Worm (Caenorhabditis elegans): ENCODE measurements around the gene tpa-1.

DNA sequence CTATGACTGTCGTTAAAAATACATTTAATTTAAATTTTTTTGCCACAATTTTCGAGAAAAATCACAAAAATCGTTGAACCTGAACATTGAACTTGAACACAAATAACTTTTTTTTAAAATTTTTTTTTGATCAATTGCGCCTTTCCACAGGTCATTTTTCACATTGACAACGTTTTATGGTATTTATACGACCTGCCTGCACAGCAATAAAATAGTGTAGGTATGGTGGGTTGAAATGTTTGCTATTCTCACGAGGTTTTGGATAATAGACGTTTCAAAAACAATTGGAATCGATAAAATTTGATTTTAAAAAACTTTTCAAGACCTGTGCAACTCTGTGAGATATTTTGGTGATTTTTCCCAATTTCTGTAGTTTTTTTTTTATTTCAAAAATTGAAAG is 13.6 kb upstream of the tpa-1 start:
- TF ChIP-seq fkh-10 (GFP tag; optimal IDR thresholded peaks at IDR 0.05) (no peak), ces-1 (GFP tag; optimal IDR thresholded peaks at IDR 0.05) (no peak), zip-4 (GFP tag; optimal IDR thresholded peaks at IDR 0.05) (no peak), hlh-4 (tag; optimal IDR thresholded peaks at IDR 0.05) (no peak), tbx-2 (tag; optimal IDR thresholded peaks at IDR 0.05) (no peak), lir-3 (tag; optimal IDR thresholded peaks at IDR 0.05; ENCODE audit: poor library complexity) (no peak), efl-3 (GFP tag; optimal IDR thresholded peaks at IDR 0.05) (no peak), ztf-4 (tag; optimal IDR thresholded peaks at IDR 0.05) (no peak), nhr-11 (tag; optimal IDR thresholded peaks at IDR 0.05) (no peak), ceh-82 (tag; optimal IDR thresholded peaks at IDR 0.05) (no peak), snpc-4 (tag; optimal IDR thresholded peaks at IDR 0.05) (no peak), efl-1 (optimal IDR thresholded peaks at IDR 0.05) (no peak), efl-1 (GFP tag; optimal IDR thresholded peaks at IDR 0.05 in 1 of 2) (no peak), nhr-76 (tag; optimal IDR thresholded peaks at IDR 0.05) (no peak), pqm-1 (tag; optimal IDR thresholded peaks at IDR 0.05) (no peak)

Data from whole organism, L1 larva.